Fruit fly (Drosophila melanogaster) whole organism, prepupa: Measurements from ENCODE around the gene alpha-Man-Ia.

ENCODE experiments used
- CG11762 ChIP-seq: fragments of 200-800 bp; sonication (Bioruptor generic); optimal IDR thresholded peaks from 3 replicates; lab custom pipeline; 2016; ENCODE audit warnings: missing biosample characterization, missing genetic modification characterization; ENCODE audit not compliant: insufficient read depth
- CG11902 ChIP-seq: fragments of 200-800 bp; sonication (Bioruptor generic); optimal IDR thresholded peaks from 3 replicates; lab custom pipeline; 2016; ENCODE audit warnings: missing biosample characterization, missing genetic modification characterization
- CG15336 ChIP-seq: fragments of 200-800 bp; sonication (Bioruptor generic); IDR thresholded peaks from 2 replicates; pipeline ENCODE4 v1.3.6; 2022; ENCODE audit warnings: missing biosample characterization, missing genetic modification characterization
- CG16779 ChIP-seq: fragments of 200-800 bp; sonication (Bioruptor generic); optimal IDR thresholded peaks from 3 replicates; lab custom pipeline; 2017; ENCODE audit warnings: missing biosample characterization, mild to moderate bottlenecking, missing genetic modification characterization
- CG31627 ChIP-seq: fragments of 200-800 bp; sonication (Bioruptor generic); optimal IDR thresholded peaks from 3 replicates; lab custom pipeline; 2016; ENCODE audit warnings: missing biosample characterization, missing genetic modification characterization
- CG32006 ChIP-seq: fragments of 200-800 bp; sonication (Bioruptor generic); optimal IDR thresholded peaks from 3 replicates; lab custom pipeline; 2017; ENCODE audit warnings: missing biosample characterization, mild to moderate bottlenecking, missing genetic modification characterization
- CG6163 ChIP-seq: fragments of 200-800 bp; sonication (Bioruptor generic); IDR thresholded peaks from 3 replicates; pipeline ENCODE4 v1.3.6; 2022; ENCODE audit warnings: missing biosample characterization, missing genetic modification characterization
- CG6792 ChIP-seq: fragments of 200-800 bp; sonication (Bioruptor generic); optimal IDR thresholded peaks from 3 replicates; lab custom pipeline; 2016; ENCODE audit warnings: missing biosample characterization, missing genetic modification characterization
- CG6854 ChIP-seq: fragments of 200-800 bp; sonication (Bioruptor generic); optimal IDR thresholded peaks from 2 replicates; lab custom pipeline; 2017; ENCODE audit warnings: missing biosample characterization, mild to moderate bottlenecking, missing genetic modification characterization
- CG8119 ChIP-seq: fragments of 200-800 bp; sonication (Bioruptor generic); IDR thresholded peaks from 3 replicates; pipeline ENCODE4 v1.3.6; 2022; ENCODE audit warnings: missing biosample characterization, missing genetic modification characterization
- CG8632 ChIP-seq: fragments of 200-800 bp; sonication (Bioruptor generic); optimal IDR thresholded peaks from 3 replicates; lab custom pipeline; 2016; ENCODE audit warnings: missing biosample characterization, missing genetic modification characterization
- Eip75B ChIP-seq: fragments of 200-800 bp; sonication (Bioruptor generic); optimal IDR thresholded peaks from 3 replicates; lab custom pipeline; 2016; ENCODE audit warnings: missing biosample characterization, missing genetic modification characterization
- Eip78C ChIP-seq: fragments of 200-800 bp; sonication (Bioruptor generic); peaks from one replicate; lab custom pipeline; 2016; ENCODE audit warnings: missing biosample characterization, missing genetic modification characterization
- Hr39 ChIP-seq: fragments of 200-800 bp; sonication (Bioruptor generic); optimal IDR thresholded peaks from 2 replicates; lab custom pipeline; 2016; ENCODE audit warnings: missing biosample characterization, missing genetic modification characterization
- Lpt ChIP-seq: fragments of 200-800 bp; sonication (Bioruptor generic); optimal IDR thresholded peaks from 3 replicates; lab custom pipeline; 2016; ENCODE audit warnings: missing biosample characterization, missing genetic modification characterization
- Sox102F ChIP-seq: fragments of 200-800 bp; sonication (Bioruptor generic); optimal IDR thresholded peaks from 2 replicates; lab custom pipeline; 2016; ENCODE audit warnings: missing biosample characterization, mild to moderate bottlenecking, missing genetic modification characterization
- Sox14 ChIP-seq: fragments of 200-800 bp; sonication (Bioruptor generic); optimal IDR thresholded peaks from 3 replicates; lab custom pipeline; 2016; ENCODE audit warnings: missing biosample characterization, missing genetic modification characterization
- achi ChIP-seq: fragments of 200-800 bp; sonication (Bioruptor generic); optimal IDR thresholded peaks from 3 replicates; lab custom pipeline; 2016; ENCODE audit warnings: missing biosample characterization, missing genetic modification characterization
- dac ChIP-seq: fragments of 200-800 bp; sonication (Bioruptor generic); optimal IDR thresholded peaks from 2 replicates; lab custom pipeline; 2017; ENCODE audit warnings: missing biosample characterization, mild to moderate bottlenecking, missing genetic modification characterization
- dsx ChIP-seq: fragments of 200-800 bp; optimal IDR thresholded peaks from 3 replicates; lab custom pipeline; 2019; ENCODE audit warnings: missing biosample characterization, mild to moderate bottlenecking, missing genetic modification characterization, moderate library complexity; ENCODE audit not compliant: poor library complexity, severe bottlenecking
- eg ChIP-seq: fragments of 200-800 bp; sonication (Bioruptor generic); IDR thresholded peaks from 3 replicates; pipeline ENCODE4 v1.3.6; 2022; ENCODE audit warnings: missing biosample characterization, missing genetic modification characterization
- esn ChIP-seq: fragments of 200-800 bp; sonication (Bioruptor generic); optimal IDR thresholded peaks from 2 replicates; lab custom pipeline; 2016; ENCODE audit warnings: missing biosample characterization, mild to moderate bottlenecking, missing genetic modification characterization, moderate library complexity
- fd59A ChIP-seq: fragments of 200-800 bp; sonication (Bioruptor generic); optimal IDR thresholded peaks from 2 replicates; lab custom pipeline; 2017; ENCODE audit warnings: missing biosample characterization, mild to moderate bottlenecking, missing genetic modification characterization, missing genetic modification reagents
- fd85E ChIP-seq: fragments of 200-800 bp; sonication (Bioruptor generic); optimal IDR thresholded peaks from 3 replicates; lab custom pipeline; 2016; ENCODE audit warnings: missing biosample characterization, missing genetic modification characterization
- fkh ChIP-seq: fragments of 200-800 bp; sonication (Bioruptor generic); optimal IDR thresholded peaks from 3 replicates; lab custom pipeline; 2017; ENCODE audit warnings: missing biosample characterization, mild to moderate bottlenecking, missing genetic modification characterization, moderate library complexity
- net ChIP-seq: fragments of 200-800 bp; sonication (Bioruptor generic); optimal IDR thresholded peaks from 3 replicates; lab custom pipeline; 2016; ENCODE audit warnings: missing biosample characterization, missing genetic modification characterization
- pdm3 ChIP-seq: fragments of 200-800 bp; sonication (Bioruptor generic); optimal IDR thresholded peaks from 3 replicates; lab custom pipeline; 2016; ENCODE audit warnings: missing biosample characterization, missing genetic modification characterization
- svp ChIP-seq: fragments of 200-800 bp; sonication (Bioruptor generic); peaks from one replicate; lab custom pipeline; 2016; ENCODE audit warnings: missing biosample characterization, missing genetic modification characterization

The alpha-Man-Ia gene

dm6 chrX:10232497-10232896 lies 93.3 kb downstream of the alpha-Man-Ia start:
- peak; percentile 58 for TF ChIP-seq svp (GFP tag; lab: Kevin White, UChicago)
- no peak for TF ChIP-seq CG11762
- peak; percentile 70 for TF ChIP-seq CG15336
- peak; percentile 3 for TF ChIP-seq net (GFP tag; lab: Kevin White, UChicago)
- TF ChIP-seq CG8119: peak; percentile 75
- TF ChIP-seq esn: no peak
- peak; percentile 17 for TF ChIP-seq Lpt (GFP tag; lab: Kevin White, UChicago)
- peak; percentile 14 for TF ChIP-seq CG32006 (GFP tag; lab: Kevin White, UChicago)
- TF ChIP-seq achi (GFP tag; lab: Kevin White, UChicago): no peak
- TF ChIP-seq Eip78C (GFP tag; lab: Kevin White, UChicago): peak; percentile 51
- peak; percentile 2 for TF ChIP-seq CG8632
- peak; percentile 11; the same call in 1 of the 3 replicates for TF ChIP-seq eg
- TF ChIP-seq CG6792 (GFP tag; lab: Kevin White, UChicago): no peak
- no peak for TF ChIP-seq CG6163 (GFP tag; lab: Robert Waterston, UW)
- TF ChIP-seq CG16779: no peak
- no peak for TF ChIP-seq fd59A (GFP tag; lab: Kevin White, UChicago)
- TF ChIP-seq Sox14: no peak
- no peak for TF ChIP-seq pdm3 (GFP tag; lab: Kevin White, UChicago)

- TF ChIP-seq CG11902 (GFP tag; lab: Kevin White, UChicago): no peak
- peak; percentile 66 for TF ChIP-seq Eip78C (GFP tag; lab: Kevin White, UChicago)
Observed at dm6 chrX:10219955-10220354, 105.8 kb downstream of the alpha-Man-Ia start, which contains the start of gene CG34408. Gene CG34408 (plus strand): TSS chrX:10220110.

dm6 chrX:10219039-10219438 lies 106.7 kb downstream of the alpha-Man-Ia start, which contains the start of gene CG15308:
Gene CG15308 (minus strand): TSS chrX:10219139.
- TF ChIP-seq CG32006 (GFP tag; lab: Kevin White, UChicago) (no peak), Eip75B (no peak), fd59A (GFP tag; lab: Kevin White, UChicago) (no peak), Hr39 (GFP tag; lab: Kevin White, UChicago) (no peak), CG6854 (GFP tag; lab: Kevin White, UChicago) (no peak), Sox14 (no peak), eg (no peak), dac (GFP tag; lab: Kevin White, UChicago) (no peak), dsx (GFP tag; lab: Kevin White, UChicago) (no peak), Sox102F (GFP tag; lab: Kevin White, UChicago) (no peak), CG31627 (GFP tag; lab: Kevin White, UChicago) (no peak), net (GFP tag; lab: Kevin White, UChicago) (no peak), fkh (GFP tag; lab: Kevin White, UChicago) (no peak), fd85E (GFP tag; lab: Kevin White, UChicago) (no peak)
- TF ChIP-seq, all 60 proteins: peak for 0
